Fruit fly (Drosophila melanogaster) S2 (cell line): ENCODE measurements around the gene CG31464.

ENCODE experiments used
- CG8478 ChIP-seq: fragments of >200 bp; optimal IDR thresholded peaks from 2 replicates; lab custom pipeline; 2018
- CTCF ChIP-seq, 2 experiments: fragments of >200 bp; optimal IDR thresholded peaks; 2 replicates each; lab custom pipeline; 2018

- TF ChIP-seq CG8478 (lab: Kevin White, UChicago) (no peak), CTCF (optimal IDR thresholded peaks at IDR 0.05; lab: Kevin White, UChicago) (no peak)
These were observed 22.0 kb downstream of the CG31464 start, which contains the start of gene CG7483 for dm6 chr3R:8313038-8313437.
